Fruit fly (Drosophila melanogaster): ENCODE measurements around the gene Cp15.
A peak's percentile ranks its signal among the peaks of the same experiment; 100 is the strongest.

The Cp15 gene

dm6 chr3L:8719990-8720559 lies 8.2 kb upstream of the Cp15 start, which contains the start of gene SrpRbeta (continued):
- TF ChIP-seq Eip74EF (GFP tag; optimal IDR thresholded peaks at IDR 0.05) (no peak), hkb (optimal IDR thresholded peaks at IDR 0.05) (no peak), hkb (GFP tag; IDR thresholded peaks at IDR 0.05) (no peak), Dip2 (GFP tag; IDR thresholded peaks at IDR 0.05) (no peak), CG4360 (GFP tag; IDR thresholded peaks at IDR 0.05) (no peak), trh (GFP tag; optimal IDR thresholded peaks at IDR 0.05) (no peak), CG13624 (GFP tag; optimal IDR thresholded peaks at IDR 0.05) (peak; percentile 45), CG13296 (GFP tag; optimal IDR thresholded peaks at IDR 0.05) (peak; percentile 12), HLH4C (GFP tag; IDR thresholded peaks at IDR 0.05; ENCODE audit: partially characterized antibody) (0 out of 3 replicates have a peak, but pooled peaks have one; percentile 47), CG2889 (GFP tag; IDR thresholded peaks at IDR 0.05) (no peak), CG11696 (GFP tag; IDR thresholded peaks at IDR 0.05) (no peak), CG34376 (GFP tag; optimal IDR thresholded peaks at IDR 0.05) (peak; percentile 34), CG14667 (GFP tag; IDR thresholded peaks at IDR 0.05) (no peak), Nf-YB (GFP tag; optimal IDR thresholded peaks at IDR 0.05) (no peak), h (optimal IDR thresholded peaks at IDR 0.05) (no peak), CG32767 (GFP tag; IDR thresholded peaks at IDR 0.05) (no peak), CG10565 (GFP tag; optimal IDR thresholded peaks at IDR 0.05) (no peak), CG14014 (GFP tag; IDR thresholded peaks at IDR 0.05) (0 out of 2 replicates have a peak, but pooled peaks have one; percentile 24), CG17186 (GFP tag; optimal IDR thresholded peaks at IDR 0.05) (peak; percentile 26), btn (GFP tag; optimal IDR thresholded peaks at IDR 0.05) (no peak), Hmr (GFP tag; optimal IDR thresholded peaks at IDR 0.05) (peak; percentile 26), CG17912 (GFP tag; optimal IDR thresholded peaks at IDR 0.05) (no peak), ftz-f1 (GFP tag; optimal IDR thresholded peaks at IDR 0.05) (no peak), chif (GFP tag; optimal IDR thresholded peaks at IDR 0.05) (no peak), eyg (GFP tag; optimal IDR thresholded peaks at IDR 0.05) (no peak), CG16863 (GFP tag; optimal IDR thresholded peaks at IDR 0.05) (no peak), Ravus (GFP tag; IDR thresholded peaks at IDR 0.05) (no peak), Optix (GFP tag; IDR thresholded peaks at IDR 0.05) (no peak), CG10543 (GFP tag; optimal IDR thresholded peaks at IDR 0.05) (peak; percentile 42), crp (GFP tag; optimal IDR thresholded peaks at IDR 0.05) (peak in 1 of 2 experiments; percentile 29), croc (GFP tag; conservative IDR thresholded peaks at IDR 0.05) (no peak), kni (GFP tag; optimal IDR thresholded peaks at IDR 0.05) (no peak), CG7786 (GFP tag; optimal IDR thresholded peaks at IDR 0.05) (no peak), CG31224 (GFP tag; IDR thresholded peaks at IDR 0.05) (no peak), CG30403 (GFP tag; optimal IDR thresholded peaks at IDR 0.05) (peak; percentile 8), pum (GFP tag; optimal IDR thresholded peaks at IDR 0.05) (no peak), Atf-2 (GFP tag; optimal IDR thresholded peaks at IDR 0.05) (no peak), Poxn (GFP tag; IDR thresholded peaks at IDR 0.05) (no peak), Tbp (GFP tag; optimal IDR thresholded peaks at IDR 0.05) (no peak), CG14965 (GFP tag; optimal IDR thresholded peaks at IDR 0.05; ENCODE audit: borderline replicate concordance) (no peak), CG4730 (GFP tag; IDR thresholded peaks at IDR 0.05) (no peak), HmgZ (tag; optimal IDR thresholded peaks at IDR 0.05) (peak; percentile 71), CG6765 (GFP tag; optimal IDR thresholded peaks at IDR 0.05) (no peak), HLH54F (GFP tag; optimal IDR thresholded peaks at IDR 0.05) (peak; percentile 30), jigr1 (GFP tag; IDR thresholded peaks at IDR 0.05) (no peak), Mad (GFP tag; optimal IDR thresholded peaks at IDR 0.05) (peak; percentile 35), CG7556 (GFP tag; optimal IDR thresholded peaks at IDR 0.05) (no peak), CG10209 (GFP tag; optimal IDR thresholded peaks at IDR 0.05) (peak; percentile 6), CG1603 (tag; optimal IDR thresholded peaks at IDR 0.05) (peak; percentile 40), CG10274 (GFP tag; optimal IDR thresholded peaks at IDR 0.05) (no peak), dan (GFP tag; IDR thresholded peaks at IDR 0.05) (no peak), Nf-YA (GFP tag; IDR thresholded peaks at IDR 0.05) (no peak)

Data from whole organism, embryonic.